Fruit fly (Drosophila melanogaster): ENCODE results near the gene CG14218.

- TF ChIP-seq CTCF (optimal IDR thresholded peaks at IDR 0.05) (no peak), CG8478 (optimal IDR thresholded peaks at IDR 0.05) (no peak)
Measured at dm6 chrX:19592309-19592708, 10.5 kb upstream of the CG14218 start, which contains the start of gene CG14205.
